Fruit fly (Drosophila melanogaster): Measurements from ENCODE around the gene Cipc.

- TF ChIP-seq pan (optimal IDR thresholded peaks at IDR 0.05): no peak
- TF ChIP-seq psq (optimal IDR thresholded peaks at IDR 0.05): no peak
- no peak for TF ChIP-seq usp (GFP tag; optimal IDR thresholded peaks at IDR 0.05)
- no peak for TF ChIP-seq EcR (GFP tag; optimal IDR thresholded peaks at IDR 0.05)
- TF ChIP-seq CG8478 (optimal IDR thresholded peaks at IDR 0.05): no peak
- TF ChIP-seq Dll (optimal IDR thresholded peaks at IDR 0.05): no peak
Observed at dm6 chr3R:26128442-26129003, 21.9 kb downstream of the Cipc start.

Data from whole organism.